Fruit fly (Drosophila melanogaster): ENCODE data around the gene Rsod.

- TF ChIP-seq kay (GFP tag; ENCODE audit: borderline replicate concordance) (no peak), Crg-1 (GFP tag; optimal IDR thresholded peaks at IDR 0.05) (no peak), tj (GFP tag; optimal IDR thresholded peaks at IDR 0.05) (no peak), CG1620 (GFP tag; optimal IDR thresholded peaks at IDR 0.05) (no peak), CG11617 (GFP tag; optimal IDR thresholded peaks at IDR 0.05) (no peak), CG7045 (GFP tag; optimal IDR thresholded peaks at IDR 0.05) (no peak), Mnt (GFP tag; optimal IDR thresholded peaks at IDR 0.05) (no peak), CG33017 (tag; optimal IDR thresholded peaks at IDR 0.05) (no peak), Hr96 (GFP tag; optimal IDR thresholded peaks at IDR 0.05) (no peak), cnc (optimal IDR thresholded peaks at IDR 0.05) (no peak), toe (GFP tag; optimal IDR thresholded peaks at IDR 0.05) (no peak)
Measured at dm6 chr3R:30170671-30171667, at the start of gene Rsod.

Data from whole organism, adult.